Fruit fly (Drosophila melanogaster) S2 (cell line): ENCODE data around the gene CG34453.

ENCODE experiments used
- CG8478 ChIP-seq: fragments of >200 bp; optimal IDR thresholded peaks from 2 replicates; lab custom pipeline; 2018
- CTCF ChIP-seq, 2 experiments: fragments of >200 bp; optimal IDR thresholded peaks; 2 replicates each; lab custom pipeline; 2018

DNA sequence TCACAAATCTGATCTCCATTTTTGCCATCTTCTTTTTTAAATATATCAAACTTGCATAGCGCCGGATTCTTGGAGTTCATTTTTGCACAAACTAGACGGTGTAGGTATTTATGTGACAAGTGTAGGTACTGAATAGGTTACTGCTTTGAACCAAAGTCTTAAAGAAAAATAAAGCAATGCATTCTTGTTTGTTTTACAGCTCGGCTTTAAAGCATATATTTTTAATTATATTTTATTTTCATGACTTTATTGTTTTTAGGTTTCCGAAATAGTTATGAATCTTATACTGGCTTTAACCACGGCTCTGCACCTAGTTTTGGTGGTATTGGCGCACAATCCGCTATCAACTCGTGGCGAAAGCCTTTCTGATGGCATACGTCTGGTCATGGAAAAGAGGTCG, 40.1 kb upstream of the CG34453 start, which contains the start of gene CG32845:
- TF ChIP-seq CTCF (optimal IDR thresholded peaks at IDR 0.05; lab: Kevin White, UChicago): no peak
- TF ChIP-seq CG8478 (lab: Kevin White, UChicago): no peak
